Fruit fly (Drosophila melanogaster) whole organism, embryonic: ENCODE data around the gene Or67a.
A peak's percentile ranks its signal among the peaks of the same experiment; 100 is the strongest.

ENCODE experiments used
- Aef1 ChIP-seq: fragments of 200-800 bp; sonication (Bioruptor generic); IDR thresholded peaks from 3 replicates; pipeline ENCODE4 v1.3.6; 2022; ENCODE audit warnings: missing biosample characterization, missing genetic modification characterization
- BEAF-32 ChIP-seq: fragments of 200-800 bp; sonication (Bioruptor generic); optimal IDR thresholded peaks from 3 replicates; lab custom pipeline; 2017; ENCODE audit warnings: missing biosample characterization, missing genetic modification characterization, mild to moderate bottlenecking, moderate library complexity, missing genetic modification reagents
- CG1024 ChIP-seq: fragments of 200-800 bp; sonication (Bioruptor generic); IDR thresholded peaks from 2 replicates; pipeline ENCODE4 v1.3.6; 2022; ENCODE audit warnings: missing biosample characterization, missing genetic modification characterization
- CG10366 ChIP-seq: fragments of 200-800 bp; sonication (Bioruptor generic); IDR thresholded peaks from 2 replicates; pipeline ENCODE4 v1.3.6; 2022; ENCODE audit warnings: missing biosample characterization, missing genetic modification characterization
- CG10543 ChIP-seq: fragments of 200-800 bp; sonication (Bioruptor generic); optimal IDR thresholded peaks from 3 replicates; lab custom pipeline; 2017; ENCODE audit warnings: missing biosample characterization, mild to moderate bottlenecking, missing genetic modification characterization, moderate library complexity
- CG13624 ChIP-seq: fragments of 200-800 bp; sonication (Bioruptor generic); optimal IDR thresholded peaks from 2 replicates; lab custom pipeline; 2016; ENCODE audit warnings: missing biosample characterization, missing genetic modification characterization
- CG13894 ChIP-seq: fragments of 200-800 bp; sonication (Bioruptor generic); optimal IDR thresholded peaks from 3 replicates; lab custom pipeline; 2018; ENCODE audit warnings: missing biosample characterization, mild to moderate bottlenecking, missing genetic modification characterization, moderate library complexity
- CG14710 ChIP-seq: fragments of 200-800 bp; sonication (Bioruptor generic); optimal IDR thresholded peaks from 3 replicates; lab custom pipeline; 2019; ENCODE audit warnings: missing biosample characterization, mild to moderate bottlenecking, missing genetic modification characterization, moderate library complexity
- CG17328 ChIP-seq: fragments of 200-800 bp; sonication (Bioruptor generic); IDR thresholded peaks from 2 replicates; pipeline ENCODE4 v1.3.6; 2022; ENCODE audit warnings: missing biosample characterization, missing genetic modification characterization
- CG18599 ChIP-seq: fragments of 200-800 bp; sonication (Bioruptor generic); optimal IDR thresholded peaks from 3 replicates; lab custom pipeline; 2017; ENCODE audit warnings: missing biosample characterization, missing genetic modification characterization, mild to moderate bottlenecking, moderate library complexity, missing genetic modification reagents
- CG30020 ChIP-seq: fragments of 200-800 bp; optimal IDR thresholded peaks from 2 replicates; lab custom pipeline; 2019; ENCODE audit warnings: missing biosample characterization, mild to moderate bottlenecking, missing genetic modification characterization, moderate library complexity
- CG31388 ChIP-seq: fragments of 200-800 bp; sonication (Bioruptor generic); optimal IDR thresholded peaks from 2 replicates; lab custom pipeline; 2016; ENCODE audit warnings: missing biosample characterization, missing genetic modification characterization
- CG32772 ChIP-seq: fragments of 200-800 bp; sonication (Bioruptor generic); IDR thresholded peaks from 2 replicates; pipeline ENCODE4 v1.3.6; 2022; ENCODE audit warnings: missing biosample characterization, missing genetic modification characterization
- CG34376 ChIP-seq: fragments of 200-800 bp; sonication (Bioruptor generic); optimal IDR thresholded peaks from 2 replicates; lab custom pipeline; 2018; ENCODE audit warnings: missing biosample characterization, mild to moderate bottlenecking, missing genetic modification characterization
- Chrac-16 ChIP-seq: fragments of 200-800 bp; sonication (Bioruptor generic); optimal IDR thresholded peaks from 3 replicates; lab custom pipeline; 2016; ENCODE audit warnings: missing biosample characterization, missing genetic modification characterization
- Dip2 ChIP-seq: fragments of 200-800 bp; sonication (Bioruptor generic); IDR thresholded peaks from 2 replicates; pipeline ENCODE4 v1.3.6; 2022; ENCODE audit warnings: missing biosample characterization, missing genetic modification characterization
- Med ChIP-seq: fragments of 200-800 bp; sonication (Bioruptor generic); peaks from one replicate; lab custom pipeline; 2016; ENCODE audit warnings: missing biosample characterization, missing genetic modification characterization, mild to moderate bottlenecking, inconsistent platforms, moderate library complexity
- bbx ChIP-seq: fragments of 200-800 bp; sonication (Bioruptor generic); IDR thresholded peaks from 2 replicates; pipeline ENCODE4 v1.3.6; 2022; ENCODE audit warnings: missing biosample characterization, missing genetic modification characterization; ENCODE audit not compliant: partially characterized antibody
- bigmax ChIP-seq: fragments of 200-800 bp; sonication (Bioruptor generic); optimal IDR thresholded peaks from 2 replicates; lab custom pipeline; 2018; ENCODE audit warnings: missing biosample characterization, mild to moderate bottlenecking, missing genetic modification characterization
- br ChIP-seq: fragments of >200 bp; optimal IDR thresholded peaks from 2 replicates; lab custom pipeline; 2017
- chinmo ChIP-seq: fragments of 200-800 bp; sonication (Bioruptor generic); IDR thresholded peaks from 4 replicates; pipeline ENCODE4 v1.3.6; 2022; ENCODE audit warnings: missing biosample characterization, missing genetic modification characterization; ENCODE audit not compliant: partially characterized antibody
- cwo ChIP-seq: fragments of 200-800 bp; sonication (Bioruptor generic); optimal IDR thresholded peaks from 3 replicates; lab custom pipeline; 2017; ENCODE audit warnings: missing biosample characterization, missing genetic modification characterization, mild to moderate bottlenecking, moderate library complexity, missing genetic modification reagents
- danr ChIP-seq: fragments of 200-800 bp; sonication (Bioruptor generic); IDR thresholded peaks from 2 replicates; pipeline ENCODE4 v1.3.6; 2022; ENCODE audit warnings: missing biosample characterization, missing genetic modification characterization
- ems ChIP-seq: fragments of 200-800 bp; sonication (Bioruptor generic); optimal IDR thresholded peaks from 3 replicates; lab custom pipeline; 2016; ENCODE audit warnings: missing biosample characterization, missing genetic modification characterization
- exex ChIP-seq: fragments of 200-800 bp; sonication (Bioruptor generic); optimal IDR thresholded peaks from 4 replicates; lab custom pipeline; 2018; ENCODE audit warnings: missing biosample characterization, mild to moderate bottlenecking, missing genetic modification characterization, moderate library complexity
- grn ChIP-seq: fragments of 200-800 bp; sonication (Bioruptor generic); optimal IDR thresholded peaks from 3 replicates; lab custom pipeline; 2017; ENCODE audit warnings: missing biosample characterization, missing genetic modification characterization
- gt ChIP-seq: fragments of 200-800 bp; sonication (Bioruptor generic); IDR thresholded peaks from 2 replicates; pipeline ENCODE4 v1.3.6; 2022; ENCODE audit warnings: missing biosample characterization, missing genetic modification characterization
- klu ChIP-seq: fragments of 200-800 bp; sonication (Bioruptor generic); IDR thresholded peaks from 2 replicates; pipeline ENCODE4 v1.3.6; 2022; ENCODE audit warnings: missing biosample characterization, missing genetic modification characterization
- mirr ChIP-seq: fragments of 200-800 bp; sonication (Bioruptor generic); optimal IDR thresholded peaks from 3 replicates; lab custom pipeline; 2018; ENCODE audit warnings: missing biosample characterization, mild to moderate bottlenecking, missing genetic modification characterization
- p53 ChIP-seq: fragments of 200-800 bp; sonication (Bioruptor generic); optimal IDR thresholded peaks from 2 replicates; lab custom pipeline; 2016; ENCODE audit warnings: missing biosample characterization, missing genetic modification characterization
- sd ChIP-seq: fragments of 200-800 bp; sonication (Bioruptor generic); optimal IDR thresholded peaks from 3 replicates; lab custom pipeline; 2018; ENCODE audit warnings: missing biosample characterization, mild to moderate bottlenecking, missing genetic modification characterization, moderate library complexity
- shn ChIP-seq: fragments of 200-800 bp; sonication (Bioruptor generic); optimal IDR thresholded peaks from 3 replicates; lab custom pipeline; 2016; ENCODE audit warnings: missing biosample characterization, missing genetic modification characterization
- sim ChIP-seq: fragments of 200-800 bp; sonication (Bioruptor generic); IDR thresholded peaks from 2 replicates; pipeline ENCODE4 v1.3.6; 2022; ENCODE audit warnings: missing biosample characterization, missing genetic modification characterization
- slbo ChIP-seq: fragments of 200-800 bp; sonication (Bioruptor generic); IDR thresholded peaks from 2 replicates; pipeline ENCODE4 v1.3.6; 2022; ENCODE audit warnings: missing biosample characterization, missing genetic modification characterization
- sug ChIP-seq: fragments of 200-800 bp; optimal IDR thresholded peaks from 2 replicates; lab custom pipeline; 2019; ENCODE audit warnings: missing biosample characterization, mild to moderate bottlenecking, missing genetic modification characterization, moderate library complexity
- ttk ChIP-seq: fragments of 200-800 bp; sonication (Bioruptor generic); IDR thresholded peaks from 2 replicates; pipeline ENCODE4 v2.1.2; 2022; ENCODE audit warnings: missing biosample characterization, missing genetic modification characterization
- yki ChIP-seq: fragments of >200 bp; optimal IDR thresholded peaks from 3 replicates; lab custom pipeline; 2018

The Or67a gene

DNA sequence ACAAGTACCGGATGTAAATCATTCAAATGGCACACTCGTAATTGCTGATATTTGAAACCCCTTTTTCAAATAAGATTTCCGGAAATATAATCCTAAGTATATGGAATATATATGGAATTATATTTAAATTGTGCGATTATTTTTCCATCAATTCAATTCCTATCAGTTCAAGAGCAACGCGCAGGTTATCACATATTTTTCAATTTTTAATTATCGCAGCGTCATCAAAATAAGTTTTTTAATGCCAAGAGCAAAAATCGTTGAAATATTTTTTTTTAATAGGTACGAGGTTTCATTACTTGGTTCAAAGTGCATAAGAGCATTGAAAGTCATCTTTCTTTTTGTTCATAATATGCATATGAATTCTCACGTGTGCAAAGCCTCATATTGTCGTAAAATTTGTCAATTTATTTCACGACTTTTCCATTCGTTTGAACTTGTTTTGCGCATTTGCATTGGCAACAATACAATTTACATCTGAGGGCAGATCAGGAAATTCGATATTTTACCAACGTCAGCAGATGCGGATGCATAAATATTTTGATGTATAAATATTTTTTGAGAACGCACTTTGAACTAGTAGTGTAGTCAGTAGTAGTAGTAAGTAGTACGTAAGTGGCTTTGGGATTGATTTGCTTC is 30.8 kb upstream of the Or67a start:
- TF ChIP-seq CG32772, result no peak
- TF ChIP-seq yki (lab: Kevin White, UChicago), result no peak
- TF ChIP-seq ttk (GFP tag; lab: Robert Waterston, UW), result no peak
- no peak for TF ChIP-seq Chrac-16 (GFP tag; lab: Kevin White, UChicago)

DNA sequence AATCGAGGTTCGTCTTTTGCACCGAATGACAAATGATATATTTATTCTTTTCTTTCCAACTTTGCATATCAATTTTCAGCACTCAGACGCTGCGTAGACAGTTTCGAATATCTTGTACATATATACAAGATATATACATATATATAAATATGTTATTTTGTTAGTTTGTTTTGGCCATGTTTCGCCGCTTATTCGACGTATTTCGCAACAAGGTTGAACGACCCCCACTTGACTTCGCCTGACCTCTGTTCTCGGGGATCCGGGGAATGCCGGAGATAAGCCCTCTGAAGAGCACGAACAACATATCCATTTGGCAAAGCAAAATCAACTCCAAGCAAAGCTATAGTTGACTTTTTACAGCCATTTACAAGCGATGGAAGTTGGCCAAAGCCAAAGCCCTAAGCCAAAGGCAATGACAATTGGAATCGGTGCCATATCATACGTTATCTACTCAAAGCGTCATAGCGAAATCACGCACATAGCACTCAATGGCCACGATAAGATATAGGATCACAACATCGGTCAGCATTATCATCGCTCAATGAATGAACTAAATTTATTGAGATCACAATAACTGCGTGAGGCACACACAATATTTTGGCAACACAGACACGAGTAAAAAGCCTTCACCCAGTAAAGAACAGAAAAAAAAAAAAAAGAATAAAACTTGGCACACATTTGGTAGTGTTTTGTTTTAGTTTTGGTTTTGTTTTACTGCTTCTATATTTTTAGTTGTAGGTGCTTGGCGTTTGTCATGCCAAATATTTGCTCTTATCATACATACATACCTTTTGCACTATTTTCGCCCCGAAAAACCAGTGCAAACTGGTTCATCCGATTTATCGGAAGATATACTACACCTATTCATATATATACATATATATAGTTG is 28.7 kb upstream of the Or67a start:
- TF ChIP-seq sug (tag; lab: Kevin White, UChicago) (peak; percentile 44), CG13624 (GFP tag; lab: Kevin White, UChicago) (no peak), CG30020 (tag; lab: Kevin White, UChicago) (no peak), exex (tag; lab: Kevin White, UChicago) (peak; percentile 58), bigmax (GFP tag; lab: Kevin White, UChicago) (no peak), CG10543 (peak; percentile 31), klu (no peak), grn (GFP tag; lab: Kevin White, UChicago) (peak; percentile 39), chinmo (GFP tag; lab: Robert Waterston, UW) (0 out of 4 replicates have a peak, but pooled peaks have one; percentile 18), CG14710 (tag; lab: Kevin White, UChicago) (no peak), Med (peak; percentile 38), CG17328 (GFP tag; lab: Robert Waterston, UW) (no peak), sd (tag; lab: Kevin White, UChicago) (peak; percentile 50), CG13894 (tag; lab: Kevin White, UChicago) (peak; percentile 11), slbo (GFP tag; lab: Robert Waterston, UW) (no peak), mirr (GFP tag; lab: Kevin White, UChicago) (peak; percentile 69), Aef1 (GFP tag; lab: Robert Waterston, UW) (no peak), br (no peak), danr (GFP tag; lab: Robert Waterston, UW) (no peak), shn (no peak), CG34376 (peak; percentile 38), CG1024 (GFP tag; lab: Robert Waterston, UW) (no peak), BEAF-32 (GFP tag; lab: Kevin White, UChicago) (no peak), ems (GFP tag; lab: Kevin White, UChicago) (no peak), gt (GFP tag; lab: Robert Waterston, UW) (no peak), sim (GFP tag; lab: Robert Waterston, UW) (no peak), cwo (GFP tag; lab: Kevin White, UChicago) (peak; percentile 43), p53 (GFP tag; lab: Kevin White, UChicago) (no peak), CG18599 (no peak), CG31388 (GFP tag; lab: Kevin White, UChicago) (no peak), CG10366 (GFP tag; lab: Robert Waterston, UW) (no peak), yki (lab: Kevin White, UChicago) (no peak), bbx (GFP tag; lab: Robert Waterston, UW) (no peak), Dip2 (GFP tag; lab: Robert Waterston, UW) (no peak)
